Fruit fly (Drosophila melanogaster) whole organism, prepupa: ENCODE measurements around the gene CG12795.

Experiments used
- CG10631 ChIP-seq: fragments of 200-800 bp; sonication (Bioruptor generic); optimal IDR thresholded peaks from 2 replicates; lab custom pipeline; 2016; ENCODE audit warnings: missing biosample characterization, missing genetic modification characterization
- CG10669 ChIP-seq: fragments of 200-800 bp; sonication (Bioruptor generic); optimal IDR thresholded peaks from 3 replicates; lab custom pipeline; 2018; ENCODE audit warnings: missing biosample characterization, mild to moderate bottlenecking, missing genetic modification characterization, moderate library complexity
- CG11762 ChIP-seq: fragments of 200-800 bp; sonication (Bioruptor generic); optimal IDR thresholded peaks from 3 replicates; lab custom pipeline; 2016; ENCODE audit warnings: missing biosample characterization, missing genetic modification characterization; ENCODE audit not compliant: insufficient read depth
- CG11902 ChIP-seq: fragments of 200-800 bp; sonication (Bioruptor generic); optimal IDR thresholded peaks from 3 replicates; lab custom pipeline; 2016; ENCODE audit warnings: missing biosample characterization, missing genetic modification characterization
- CG1621 ChIP-seq: fragments of 200-800 bp; sonication (Bioruptor generic); optimal IDR thresholded peaks from 3 replicates; lab custom pipeline; 2018; ENCODE audit warnings: missing biosample characterization, mild to moderate bottlenecking, missing genetic modification characterization
- CG16779 ChIP-seq: fragments of 200-800 bp; sonication (Bioruptor generic); optimal IDR thresholded peaks from 3 replicates; lab custom pipeline; 2017; ENCODE audit warnings: missing biosample characterization, mild to moderate bottlenecking, missing genetic modification characterization
- CG3032 ChIP-seq: fragments of 200-800 bp; optimal IDR thresholded peaks from 2 replicates; lab custom pipeline; 2019; ENCODE audit warnings: missing biosample characterization, mild to moderate bottlenecking, missing genetic modification characterization, moderate library complexity
- CG31627 ChIP-seq: fragments of 200-800 bp; sonication (Bioruptor generic); optimal IDR thresholded peaks from 3 replicates; lab custom pipeline; 2016; ENCODE audit warnings: missing biosample characterization, missing genetic modification characterization
- CG32006 ChIP-seq: fragments of 200-800 bp; sonication (Bioruptor generic); optimal IDR thresholded peaks from 3 replicates; lab custom pipeline; 2017; ENCODE audit warnings: missing biosample characterization, mild to moderate bottlenecking, missing genetic modification characterization
- CG34406 ChIP-seq: fragments of 200-800 bp; sonication (Bioruptor generic); optimal IDR thresholded peaks from 3 replicates; lab custom pipeline; 2016; ENCODE audit warnings: missing biosample characterization, missing genetic modification characterization
- CG3919 ChIP-seq: fragments of 200-800 bp; sonication (Bioruptor generic); optimal IDR thresholded peaks from 3 replicates; lab custom pipeline; 2016; ENCODE audit warnings: missing biosample characterization, missing genetic modification characterization
- CG4318 ChIP-seq: fragments of 200-800 bp; sonication (Bioruptor generic); optimal IDR thresholded peaks from 3 replicates; lab custom pipeline; 2017; ENCODE audit warnings: missing biosample characterization, mild to moderate bottlenecking, missing genetic modification characterization
- CG6163 ChIP-seq: fragments of 200-800 bp; sonication (Bioruptor generic); IDR thresholded peaks from 3 replicates; pipeline ENCODE4 v1.3.6; 2022; ENCODE audit warnings: missing biosample characterization, missing genetic modification characterization
- CG6792 ChIP-seq: fragments of 200-800 bp; sonication (Bioruptor generic); optimal IDR thresholded peaks from 3 replicates; lab custom pipeline; 2016; ENCODE audit warnings: missing biosample characterization, missing genetic modification characterization
- CG6808 ChIP-seq: fragments of 200-800 bp; sonication (Bioruptor generic); optimal IDR thresholded peaks from 3 replicates; lab custom pipeline; 2017; ENCODE audit warnings: missing biosample characterization, missing genetic modification characterization, mild to moderate bottlenecking, moderate library complexity, missing genetic modification reagents
- CG8119 ChIP-seq: fragments of 200-800 bp; sonication (Bioruptor generic); IDR thresholded peaks from 3 replicates; pipeline ENCODE4 v1.3.6; 2022; ENCODE audit warnings: missing biosample characterization, missing genetic modification characterization
- CG8319 ChIP-seq: fragments of 200-800 bp; sonication (Bioruptor generic); optimal IDR thresholded peaks from 3 replicates; lab custom pipeline; 2016; ENCODE audit warnings: missing biosample characterization, missing genetic modification characterization
- CG8632 ChIP-seq: fragments of 200-800 bp; sonication (Bioruptor generic); optimal IDR thresholded peaks from 3 replicates; lab custom pipeline; 2016; ENCODE audit warnings: missing biosample characterization, missing genetic modification characterization
- CG9139 ChIP-seq: fragments of 200-800 bp; sonication (Bioruptor generic); optimal IDR thresholded peaks from 3 replicates; lab custom pipeline; 2017; ENCODE audit warnings: missing biosample characterization, mild to moderate bottlenecking, missing genetic modification characterization
- Eip75B ChIP-seq: fragments of 200-800 bp; sonication (Bioruptor generic); optimal IDR thresholded peaks from 3 replicates; lab custom pipeline; 2016; ENCODE audit warnings: missing biosample characterization, missing genetic modification characterization
- Eip78C ChIP-seq: fragments of 200-800 bp; sonication (Bioruptor generic); peaks from one replicate; lab custom pipeline; 2016; ENCODE audit warnings: missing biosample characterization, missing genetic modification characterization
- Eip93F ChIP-seq: fragments of 200-800 bp; sonication (Bioruptor generic); optimal IDR thresholded peaks from 2 replicates; lab custom pipeline; 2016; ENCODE audit warnings: missing biosample characterization, mild to moderate bottlenecking, missing genetic modification characterization
- Ets21C ChIP-seq: fragments of 200-800 bp; sonication (Bioruptor generic); optimal IDR thresholded peaks from 3 replicates; lab custom pipeline; 2016; ENCODE audit warnings: missing biosample characterization, missing genetic modification characterization
- Ets96B ChIP-seq: fragments of 200-800 bp; optimal IDR thresholded peaks from 2 replicates; lab custom pipeline; 2019; ENCODE audit warnings: missing biosample characterization, mild to moderate bottlenecking, missing genetic modification characterization, moderate library complexity
- Gug ChIP-seq: fragments of 200-800 bp; sonication (Bioruptor generic); IDR thresholded peaks from 2 replicates; pipeline ENCODE4 v1.3.6; 2022; ENCODE audit warnings: missing biosample characterization, missing genetic modification characterization
- Hr4 ChIP-seq: fragments of 200-800 bp; sonication (Bioruptor generic); optimal IDR thresholded peaks from 3 replicates; lab custom pipeline; 2016; ENCODE audit warnings: missing biosample characterization, missing genetic modification characterization
- Met ChIP-seq: fragments of 200-800 bp; sonication (Bioruptor generic); optimal IDR thresholded peaks from 3 replicates; lab custom pipeline; 2016; ENCODE audit warnings: missing biosample characterization, missing genetic modification characterization
- OdsH ChIP-seq: fragments of 200-800 bp; sonication (Bioruptor generic); optimal IDR thresholded peaks from 3 replicates; lab custom pipeline; 2016; ENCODE audit warnings: missing biosample characterization, missing genetic modification characterization
- Sox102F ChIP-seq: fragments of 200-800 bp; sonication (Bioruptor generic); optimal IDR thresholded peaks from 2 replicates; lab custom pipeline; 2016; ENCODE audit warnings: missing biosample characterization, mild to moderate bottlenecking, missing genetic modification characterization
- Sox14 ChIP-seq: fragments of 200-800 bp; sonication (Bioruptor generic); optimal IDR thresholded peaks from 3 replicates; lab custom pipeline; 2016; ENCODE audit warnings: missing biosample characterization, missing genetic modification characterization
- Sox15 ChIP-seq: fragments of 200-800 bp; sonication (Bioruptor generic); optimal IDR thresholded peaks from 3 replicates; lab custom pipeline; 2016; ENCODE audit warnings: missing biosample characterization, missing genetic modification characterization
- achi ChIP-seq: fragments of 200-800 bp; sonication (Bioruptor generic); optimal IDR thresholded peaks from 3 replicates; lab custom pipeline; 2016; ENCODE audit warnings: missing biosample characterization, missing genetic modification characterization
- acj6 ChIP-seq: fragments of 200-800 bp; sonication (Bioruptor generic); optimal IDR thresholded peaks from 3 replicates; lab custom pipeline; 2016; ENCODE audit warnings: missing biosample characterization, missing genetic modification characterization
- cyc ChIP-seq: fragments of 200-800 bp; sonication (Bioruptor generic); optimal IDR thresholded peaks from 3 replicates; lab custom pipeline; 2016; ENCODE audit warnings: missing biosample characterization, missing genetic modification characterization
- dsx ChIP-seq: fragments of 200-800 bp; optimal IDR thresholded peaks from 3 replicates; lab custom pipeline; 2019; ENCODE audit warnings: missing biosample characterization, mild to moderate bottlenecking, missing genetic modification characterization, moderate library complexity; ENCODE audit not compliant: poor library complexity, severe bottlenecking
- eg ChIP-seq: fragments of 200-800 bp; sonication (Bioruptor generic); IDR thresholded peaks from 3 replicates; pipeline ENCODE4 v1.3.6; 2022; ENCODE audit warnings: missing biosample characterization, missing genetic modification characterization
- esn ChIP-seq: fragments of 200-800 bp; sonication (Bioruptor generic); optimal IDR thresholded peaks from 2 replicates; lab custom pipeline; 2016; ENCODE audit warnings: missing biosample characterization, mild to moderate bottlenecking, missing genetic modification characterization, moderate library complexity
- fd59A ChIP-seq: fragments of 200-800 bp; sonication (Bioruptor generic); optimal IDR thresholded peaks from 2 replicates; lab custom pipeline; 2017; ENCODE audit warnings: missing biosample characterization, mild to moderate bottlenecking, missing genetic modification characterization, missing genetic modification reagents
- fd85E ChIP-seq: fragments of 200-800 bp; sonication (Bioruptor generic); optimal IDR thresholded peaks from 3 replicates; lab custom pipeline; 2016; ENCODE audit warnings: missing biosample characterization, missing genetic modification characterization
- fkh ChIP-seq: fragments of 200-800 bp; sonication (Bioruptor generic); optimal IDR thresholded peaks from 3 replicates; lab custom pipeline; 2017; ENCODE audit warnings: missing biosample characterization, mild to moderate bottlenecking, missing genetic modification characterization, moderate library complexity
- net ChIP-seq: fragments of 200-800 bp; sonication (Bioruptor generic); optimal IDR thresholded peaks from 3 replicates; lab custom pipeline; 2016; ENCODE audit warnings: missing biosample characterization, missing genetic modification characterization
- pdm3 ChIP-seq: fragments of 200-800 bp; sonication (Bioruptor generic); optimal IDR thresholded peaks from 3 replicates; lab custom pipeline; 2016; ENCODE audit warnings: missing biosample characterization, missing genetic modification characterization
- topi ChIP-seq: fragments of 200-800 bp; sonication (Bioruptor generic); optimal IDR thresholded peaks from 3 replicates; lab custom pipeline; 2016; ENCODE audit warnings: missing biosample characterization, missing genetic modification characterization

Gene CG12795

DNA sequence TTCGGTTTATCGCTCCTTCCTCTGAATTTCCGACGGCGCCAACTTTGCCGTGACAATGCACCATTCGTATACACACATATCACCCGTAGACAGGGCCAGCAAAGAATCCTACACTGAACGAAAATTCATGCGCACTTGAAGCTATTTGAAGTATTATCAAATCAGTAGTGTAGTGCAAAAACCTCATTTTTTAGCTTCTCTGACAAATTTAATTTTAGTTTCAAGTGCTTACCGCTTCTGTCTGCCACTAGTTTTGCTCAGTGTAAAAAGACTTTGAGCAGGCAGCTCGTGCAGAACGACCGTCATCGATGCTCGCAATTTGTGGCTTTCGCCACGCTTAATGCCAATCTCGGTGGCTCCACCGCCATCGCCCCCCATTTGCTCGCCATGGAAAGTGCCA lies 7.5 kb upstream of the CG12795 start (continued):
- peak; percentile 57 for TF ChIP-seq CG34406 (GFP tag; lab: Kevin White, UChicago)
- TF ChIP-seq esn, result peak; percentile 66
- TF ChIP-seq Hr4 (GFP tag; lab: Kevin White, UChicago), result no peak
- TF ChIP-seq cyc (GFP tag; lab: Kevin White, UChicago), result peak; percentile 72
- peak; percentile 85 for TF ChIP-seq eg
- peak; percentile 55 for TF ChIP-seq CG6792
- TF ChIP-seq CG3032 (tag; lab: Kevin White, UChicago), result peak; percentile 64
- no peak for TF ChIP-seq fd85E (GFP tag; lab: Kevin White, UChicago)
- TF ChIP-seq Ets96B (tag; lab: Kevin White, UChicago), result peak; percentile 71
- peak; percentile 74 for TF ChIP-seq CG1621 (tag; lab: Kevin White, UChicago)
- peak; percentile 93 for TF ChIP-seq CG6163
- TF ChIP-seq Ets21C (GFP tag; lab: Kevin White, UChicago), result no peak
- TF ChIP-seq CG11762 (GFP tag; lab: Kevin White, UChicago), result peak; percentile 68
- peak; percentile 83 for TF ChIP-seq CG8119
- TF ChIP-seq CG3919 (GFP tag; lab: Kevin White, UChicago), result peak; percentile 84
- TF ChIP-seq Gug (GFP tag; lab: Robert Waterston, UW), result peak; percentile 73
- peak; percentile 58 for TF ChIP-seq fd59A (GFP tag; lab: Kevin White, UChicago)
- TF ChIP-seq Sox14, result peak; percentile 77
- no peak for TF ChIP-seq dsx (GFP tag; lab: Kevin White, UChicago)
- TF ChIP-seq CG8632, result no peak
- peak; percentile 52 for TF ChIP-seq CG11902 (GFP tag; lab: Kevin White, UChicago)
- TF ChIP-seq CG31627 (GFP tag; lab: Kevin White, UChicago), result peak; percentile 72
- no peak for TF ChIP-seq net (GFP tag; lab: Kevin White, UChicago)
- peak; percentile 90 for TF ChIP-seq Eip78C (GFP tag; lab: Kevin White, UChicago)
- no peak for TF ChIP-seq CG9139 (GFP tag; lab: Kevin White, UChicago)
- TF ChIP-seq CG32006, result no peak
- peak; percentile 81 for TF ChIP-seq OdsH (GFP tag; lab: Kevin White, UChicago)
- TF ChIP-seq topi (GFP tag; lab: Kevin White, UChicago), result peak; percentile 62
- no peak for TF ChIP-seq Sox102F
- peak; percentile 76 for TF ChIP-seq achi (GFP tag; lab: Kevin White, UChicago)

DNA sequence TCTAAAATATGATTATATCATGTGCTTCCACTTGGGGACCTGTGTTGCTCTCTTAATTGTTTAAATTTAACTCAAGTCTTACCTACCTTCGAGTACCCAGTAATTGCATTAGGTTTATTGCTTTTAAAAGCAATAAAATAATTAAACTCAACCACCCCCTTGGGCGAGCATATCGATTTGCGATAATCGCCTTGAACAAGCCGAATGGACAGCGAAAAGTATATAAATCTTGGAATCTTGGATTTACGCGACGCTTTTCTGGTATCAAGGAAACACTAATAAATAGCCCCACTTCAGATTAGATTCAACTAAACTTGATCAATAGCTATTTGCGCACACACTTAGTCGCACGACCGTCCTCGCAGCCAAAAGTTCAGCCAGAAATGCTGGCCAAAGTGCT lies 6.6 kb upstream of the CG12795 start, which contains the start of gene CG2772:
CG2772 (plus strand) TSS at position 338 of the 400 bp plus-strand sequence.
- no peak for TF ChIP-seq Eip93F (GFP tag; lab: Kevin White, UChicago)
- no peak for TF ChIP-seq pdm3
- no peak for TF ChIP-seq dsx (GFP tag; lab: Kevin White, UChicago)
- no peak for TF ChIP-seq CG1621 (tag; lab: Kevin White, UChicago)
- no peak for TF ChIP-seq esn
- no peak for TF ChIP-seq CG10669
- TF ChIP-seq cyc (GFP tag; lab: Kevin White, UChicago), result no peak
- no peak for TF ChIP-seq Ets21C (GFP tag; lab: Kevin White, UChicago)
- TF ChIP-seq Sox14, result no peak

DNA sequence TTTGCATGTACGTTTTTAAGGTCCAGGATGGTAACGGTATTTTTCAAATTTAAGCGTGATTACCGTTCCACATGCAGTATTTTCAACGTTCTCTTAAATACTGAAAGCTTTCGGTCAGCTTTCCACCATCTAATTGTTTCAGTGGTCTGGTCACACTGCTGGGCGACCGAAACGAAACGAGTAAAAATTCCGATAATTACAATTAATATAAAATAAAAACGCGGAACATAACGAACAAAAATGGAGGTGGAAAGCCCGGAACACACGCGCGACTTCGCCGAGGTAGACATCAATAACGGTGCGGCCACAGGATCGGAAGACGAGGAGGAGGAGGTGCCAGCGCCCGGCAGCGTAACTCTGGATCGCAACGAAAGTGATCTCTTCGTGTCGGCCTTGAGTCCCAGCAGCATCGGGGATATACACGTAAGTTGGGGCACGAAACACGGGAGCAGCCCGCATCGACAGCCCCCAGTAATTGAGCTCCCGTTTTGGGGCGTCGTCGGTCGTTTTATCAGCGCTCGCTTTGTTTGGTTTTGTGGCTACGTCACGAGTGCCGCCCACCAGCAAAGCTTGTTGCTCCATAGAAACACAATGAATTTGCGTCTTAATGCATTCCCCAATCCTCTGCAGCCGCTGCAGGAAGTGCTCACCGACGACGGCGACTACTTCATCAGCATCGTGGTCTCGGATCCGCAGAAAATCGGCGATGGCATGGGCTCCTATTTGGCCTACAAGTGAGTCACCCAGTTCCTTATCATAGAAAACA lies 2.5 kb upstream of the CG12795 start, which contains the start of gene Snx1:
Snx1 (plus strand) TSS at position 129 of the 766 bp plus-strand sequence.
- TF ChIP-seq CG16779 (tag; lab: Kevin White, UChicago) (no peak), acj6 (GFP tag; lab: Kevin White, UChicago) (no peak), Gug (GFP tag; lab: Robert Waterston, UW) (no peak), CG10631 (no peak), CG6163 (no peak), CG6808 (GFP tag; lab: Kevin White, UChicago) (no peak), esn (no peak), Eip75B (no peak), achi (GFP tag; lab: Kevin White, UChicago) (no peak), cyc (GFP tag; lab: Kevin White, UChicago) (no peak), topi (GFP tag; lab: Kevin White, UChicago) (no peak), eg (no peak), CG4318 (GFP tag; lab: Kevin White, UChicago) (no peak), net (GFP tag; lab: Kevin White, UChicago) (no peak), CG8319 (no peak), Sox15 (no peak), CG11902 (GFP tag; lab: Kevin White, UChicago) (no peak), fkh (GFP tag; lab: Kevin White, UChicago) (no peak), CG3919 (GFP tag; lab: Kevin White, UChicago) (no peak), Met (no peak)
- TF ChIP-seq, all 60 proteins: peak for 0
